Fruit fly (Drosophila melanogaster) whole organism, prepupa: Measurements from ENCODE around the gene ex.
A peak's percentile ranks its signal among the peaks of the same experiment; 100 is the strongest.

Experiments used
- CG10631 ChIP-seq: fragments of 200-800 bp; sonication (Bioruptor generic); optimal IDR thresholded peaks from 2 replicates; lab custom pipeline; 2016; ENCODE audit warnings: missing biosample characterization, missing genetic modification characterization
- CG10669 ChIP-seq: fragments of 200-800 bp; sonication (Bioruptor generic); optimal IDR thresholded peaks from 3 replicates; lab custom pipeline; 2018; ENCODE audit warnings: missing biosample characterization, mild to moderate bottlenecking, missing genetic modification characterization, moderate library complexity
- CG11294 ChIP-seq: fragments of 200-800 bp; sonication (Bioruptor generic); IDR thresholded peaks from 2 replicates; pipeline ENCODE4 v1.3.6; 2022; ENCODE audit warnings: missing biosample characterization, missing genetic modification characterization
- CG11762 ChIP-seq: fragments of 200-800 bp; sonication (Bioruptor generic); optimal IDR thresholded peaks from 3 replicates; lab custom pipeline; 2016; ENCODE audit warnings: missing biosample characterization, missing genetic modification characterization; ENCODE audit not compliant: insufficient read depth
- CG15336 ChIP-seq: fragments of 200-800 bp; sonication (Bioruptor generic); IDR thresholded peaks from 2 replicates; pipeline ENCODE4 v1.3.6; 2022; ENCODE audit warnings: missing biosample characterization, missing genetic modification characterization
- CG16779 ChIP-seq: fragments of 200-800 bp; sonication (Bioruptor generic); optimal IDR thresholded peaks from 3 replicates; lab custom pipeline; 2017; ENCODE audit warnings: missing biosample characterization, mild to moderate bottlenecking, missing genetic modification characterization
- CG31627 ChIP-seq: fragments of 200-800 bp; sonication (Bioruptor generic); optimal IDR thresholded peaks from 3 replicates; lab custom pipeline; 2016; ENCODE audit warnings: missing biosample characterization, missing genetic modification characterization
- CG32006 ChIP-seq: fragments of 200-800 bp; sonication (Bioruptor generic); optimal IDR thresholded peaks from 3 replicates; lab custom pipeline; 2017; ENCODE audit warnings: missing biosample characterization, mild to moderate bottlenecking, missing genetic modification characterization
- CG34406 ChIP-seq: fragments of 200-800 bp; sonication (Bioruptor generic); optimal IDR thresholded peaks from 3 replicates; lab custom pipeline; 2016; ENCODE audit warnings: missing biosample characterization, missing genetic modification characterization
- CG4318 ChIP-seq: fragments of 200-800 bp; sonication (Bioruptor generic); optimal IDR thresholded peaks from 3 replicates; lab custom pipeline; 2017; ENCODE audit warnings: missing biosample characterization, mild to moderate bottlenecking, missing genetic modification characterization
- CG6163 ChIP-seq: fragments of 200-800 bp; sonication (Bioruptor generic); IDR thresholded peaks from 3 replicates; pipeline ENCODE4 v1.3.6; 2022; ENCODE audit warnings: missing biosample characterization, missing genetic modification characterization
- CG6276 ChIP-seq: fragments of 200-800 bp; sonication (Bioruptor generic); optimal IDR thresholded peaks from 2 replicates; lab custom pipeline; 2017; ENCODE audit warnings: missing biosample characterization, mild to moderate bottlenecking, missing genetic modification characterization
- CG6792 ChIP-seq: fragments of 200-800 bp; sonication (Bioruptor generic); optimal IDR thresholded peaks from 3 replicates; lab custom pipeline; 2016; ENCODE audit warnings: missing biosample characterization, missing genetic modification characterization
- CG7368 ChIP-seq: fragments of 200-800 bp; sonication (Bioruptor generic); optimal IDR thresholded peaks from 3 replicates; lab custom pipeline; 2016; ENCODE audit warnings: missing biosample characterization, missing genetic modification characterization
- CG8119 ChIP-seq: fragments of 200-800 bp; sonication (Bioruptor generic); IDR thresholded peaks from 3 replicates; pipeline ENCODE4 v1.3.6; 2022; ENCODE audit warnings: missing biosample characterization, missing genetic modification characterization
- CG9139 ChIP-seq: fragments of 200-800 bp; sonication (Bioruptor generic); optimal IDR thresholded peaks from 3 replicates; lab custom pipeline; 2017; ENCODE audit warnings: missing biosample characterization, mild to moderate bottlenecking, missing genetic modification characterization
- Eip78C ChIP-seq: fragments of 200-800 bp; sonication (Bioruptor generic); peaks from one replicate; lab custom pipeline; 2016; ENCODE audit warnings: missing biosample characterization, missing genetic modification characterization
- Eip93F ChIP-seq: fragments of 200-800 bp; sonication (Bioruptor generic); optimal IDR thresholded peaks from 2 replicates; lab custom pipeline; 2016; ENCODE audit warnings: missing biosample characterization, mild to moderate bottlenecking, missing genetic modification characterization
- Ets96B ChIP-seq: fragments of 200-800 bp; optimal IDR thresholded peaks from 2 replicates; lab custom pipeline; 2019; ENCODE audit warnings: missing biosample characterization, mild to moderate bottlenecking, missing genetic modification characterization, moderate library complexity
- Gug ChIP-seq: fragments of 200-800 bp; sonication (Bioruptor generic); IDR thresholded peaks from 2 replicates; pipeline ENCODE4 v1.3.6; 2022; ENCODE audit warnings: missing biosample characterization, missing genetic modification characterization
- Hr38 ChIP-seq: sonication (Bioruptor generic); optimal IDR thresholded peaks from 2 replicates; lab custom pipeline; 2016; ENCODE audit warnings: missing biosample characterization, missing genetic modification characterization
- Hr39 ChIP-seq: fragments of 200-800 bp; sonication (Bioruptor generic); optimal IDR thresholded peaks from 2 replicates; lab custom pipeline; 2016; ENCODE audit warnings: missing biosample characterization, missing genetic modification characterization
- Lpt ChIP-seq: fragments of 200-800 bp; sonication (Bioruptor generic); optimal IDR thresholded peaks from 3 replicates; lab custom pipeline; 2016; ENCODE audit warnings: missing biosample characterization, missing genetic modification characterization
- Met ChIP-seq: fragments of 200-800 bp; sonication (Bioruptor generic); optimal IDR thresholded peaks from 3 replicates; lab custom pipeline; 2016; ENCODE audit warnings: missing biosample characterization, missing genetic modification characterization
- Smox ChIP-seq: fragments of 200-800 bp; sonication (Bioruptor generic); optimal IDR thresholded peaks from 3 replicates; lab custom pipeline; 2016; ENCODE audit warnings: missing biosample characterization, missing genetic modification characterization
- Sox102F ChIP-seq: fragments of 200-800 bp; sonication (Bioruptor generic); optimal IDR thresholded peaks from 2 replicates; lab custom pipeline; 2016; ENCODE audit warnings: missing biosample characterization, mild to moderate bottlenecking, missing genetic modification characterization
- Sox15 ChIP-seq: fragments of 200-800 bp; sonication (Bioruptor generic); optimal IDR thresholded peaks from 3 replicates; lab custom pipeline; 2016; ENCODE audit warnings: missing biosample characterization, missing genetic modification characterization
- achi ChIP-seq: fragments of 200-800 bp; sonication (Bioruptor generic); optimal IDR thresholded peaks from 3 replicates; lab custom pipeline; 2016; ENCODE audit warnings: missing biosample characterization, missing genetic modification characterization
- cyc ChIP-seq: fragments of 200-800 bp; sonication (Bioruptor generic); optimal IDR thresholded peaks from 3 replicates; lab custom pipeline; 2016; ENCODE audit warnings: missing biosample characterization, missing genetic modification characterization
- dac ChIP-seq: fragments of 200-800 bp; sonication (Bioruptor generic); optimal IDR thresholded peaks from 2 replicates; lab custom pipeline; 2017; ENCODE audit warnings: missing biosample characterization, mild to moderate bottlenecking, missing genetic modification characterization
- dsx ChIP-seq: fragments of 200-800 bp; optimal IDR thresholded peaks from 3 replicates; lab custom pipeline; 2019; ENCODE audit warnings: missing biosample characterization, mild to moderate bottlenecking, missing genetic modification characterization, moderate library complexity; ENCODE audit not compliant: poor library complexity, severe bottlenecking
- esn ChIP-seq: fragments of 200-800 bp; sonication (Bioruptor generic); optimal IDR thresholded peaks from 2 replicates; lab custom pipeline; 2016; ENCODE audit warnings: missing biosample characterization, mild to moderate bottlenecking, missing genetic modification characterization, moderate library complexity
- fd85E ChIP-seq: fragments of 200-800 bp; sonication (Bioruptor generic); optimal IDR thresholded peaks from 3 replicates; lab custom pipeline; 2016; ENCODE audit warnings: missing biosample characterization, missing genetic modification characterization
- fkh ChIP-seq: fragments of 200-800 bp; sonication (Bioruptor generic); optimal IDR thresholded peaks from 3 replicates; lab custom pipeline; 2017; ENCODE audit warnings: missing biosample characterization, mild to moderate bottlenecking, missing genetic modification characterization, moderate library complexity
- lz ChIP-seq: fragments of 200-800 bp; sonication (Bioruptor generic); optimal IDR thresholded peaks from 3 replicates; lab custom pipeline; 2016; ENCODE audit warnings: missing biosample characterization, missing genetic modification characterization
- net ChIP-seq: fragments of 200-800 bp; sonication (Bioruptor generic); optimal IDR thresholded peaks from 3 replicates; lab custom pipeline; 2016; ENCODE audit warnings: missing biosample characterization, missing genetic modification characterization
- pdm3 ChIP-seq: fragments of 200-800 bp; sonication (Bioruptor generic); optimal IDR thresholded peaks from 3 replicates; lab custom pipeline; 2016; ENCODE audit warnings: missing biosample characterization, missing genetic modification characterization
- spab ChIP-seq: fragments of 200-800 bp; sonication (Bioruptor generic); optimal IDR thresholded peaks from 2 replicates; lab custom pipeline; 2017; ENCODE audit warnings: missing biosample characterization, mild to moderate bottlenecking, missing genetic modification characterization, missing genetic modification reagents
- ss ChIP-seq, 2 experiments: fragments of 200-800 bp; sonication (Bioruptor generic); optimal IDR thresholded peaks; 2 replicates in 1 of 2; 3 replicates in 1 of 2; lab custom pipeline; 2017 to 2018; ENCODE audit warnings: mild to moderate bottlenecking in 2 of 2, missing biosample characterization in 2 of 2, missing genetic modification characterization in 2 of 2, moderate library complexity in 1 of 2
- topi ChIP-seq: fragments of 200-800 bp; sonication (Bioruptor generic); optimal IDR thresholded peaks from 3 replicates; lab custom pipeline; 2016; ENCODE audit warnings: missing biosample characterization, missing genetic modification characterization
- vri ChIP-seq: fragments of 200-800 bp; sonication (Bioruptor generic); optimal IDR thresholded peaks from 3 replicates; lab custom pipeline; 2016; ENCODE audit warnings: missing biosample characterization, mild to moderate bottlenecking, missing genetic modification characterization

The ex gene

DNA sequence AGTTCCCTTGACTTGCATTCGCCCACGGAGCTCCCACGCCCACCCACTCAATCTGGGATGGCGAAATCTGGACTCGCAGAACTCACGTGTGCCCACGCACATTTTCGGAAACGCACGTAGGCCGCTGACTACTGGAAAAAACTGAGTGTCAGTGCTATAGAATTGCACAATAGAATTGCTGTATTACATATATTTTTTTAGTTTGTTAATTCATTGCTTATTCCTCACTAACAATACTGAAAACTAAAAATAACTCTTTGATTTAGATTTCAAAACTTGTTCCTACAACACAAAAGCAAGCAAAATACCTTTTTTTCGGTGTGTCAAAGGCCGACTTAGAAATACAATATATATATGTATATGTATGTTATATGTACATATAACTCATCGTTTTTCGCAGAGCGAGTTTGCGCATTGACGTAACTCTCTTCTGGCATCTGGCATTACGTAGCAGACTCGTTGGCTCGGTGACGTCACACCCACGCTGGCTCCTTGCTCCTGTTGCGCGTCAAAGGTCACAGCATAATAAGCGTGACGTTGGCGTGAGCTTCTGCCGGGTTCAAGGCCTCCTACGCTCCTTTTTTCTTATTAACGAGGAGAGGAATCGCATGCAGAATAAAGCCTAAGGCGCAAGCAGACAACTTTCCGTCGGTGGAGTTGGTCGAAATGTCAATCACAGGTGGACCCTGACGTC is 50.9 kb downstream of the ex start (continued):
- TF ChIP-seq lz (GFP tag; lab: Kevin White, UChicago): peak; percentile 43
- TF ChIP-seq CG7368 (GFP tag; lab: Kevin White, UChicago): peak; percentile 27
- no peak for TF ChIP-seq dac
- TF ChIP-seq fd85E (GFP tag; lab: Kevin White, UChicago): no peak
- peak; percentile 67 for TF ChIP-seq pdm3 (GFP tag; lab: Kevin White, UChicago)
- no peak for TF ChIP-seq CG16779 (tag; lab: Kevin White, UChicago)
- peak; percentile 80 for TF ChIP-seq CG32006
- no peak for TF ChIP-seq CG6163 (GFP tag; lab: Robert Waterston, UW)
- peak; percentile 39 for TF ChIP-seq CG4318

DNA sequence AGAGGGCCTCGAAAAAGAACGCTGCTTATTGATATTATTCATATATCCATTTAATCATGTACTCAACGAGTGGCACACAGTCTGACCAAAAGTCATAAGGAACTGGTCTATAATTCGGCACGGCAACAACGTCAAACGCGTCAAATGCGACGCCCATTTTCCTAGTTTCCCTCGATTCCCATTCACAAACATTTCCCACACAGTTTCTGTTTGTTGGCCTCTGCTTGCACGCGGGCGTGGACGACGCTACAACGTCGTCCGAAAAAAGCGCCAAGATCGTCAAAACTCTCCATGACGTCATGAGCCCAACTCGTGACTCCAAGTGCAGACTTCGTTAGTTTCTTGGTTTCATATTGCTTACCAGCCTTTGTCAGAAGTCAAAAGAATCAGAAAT is 51.4 kb downstream of the ex start:
- no peak for TF ChIP-seq topi (GFP tag; lab: Kevin White, UChicago)
- peak; percentile 24 for TF ChIP-seq fkh
- TF ChIP-seq dac: no peak
- no peak for TF ChIP-seq spab

DNA sequence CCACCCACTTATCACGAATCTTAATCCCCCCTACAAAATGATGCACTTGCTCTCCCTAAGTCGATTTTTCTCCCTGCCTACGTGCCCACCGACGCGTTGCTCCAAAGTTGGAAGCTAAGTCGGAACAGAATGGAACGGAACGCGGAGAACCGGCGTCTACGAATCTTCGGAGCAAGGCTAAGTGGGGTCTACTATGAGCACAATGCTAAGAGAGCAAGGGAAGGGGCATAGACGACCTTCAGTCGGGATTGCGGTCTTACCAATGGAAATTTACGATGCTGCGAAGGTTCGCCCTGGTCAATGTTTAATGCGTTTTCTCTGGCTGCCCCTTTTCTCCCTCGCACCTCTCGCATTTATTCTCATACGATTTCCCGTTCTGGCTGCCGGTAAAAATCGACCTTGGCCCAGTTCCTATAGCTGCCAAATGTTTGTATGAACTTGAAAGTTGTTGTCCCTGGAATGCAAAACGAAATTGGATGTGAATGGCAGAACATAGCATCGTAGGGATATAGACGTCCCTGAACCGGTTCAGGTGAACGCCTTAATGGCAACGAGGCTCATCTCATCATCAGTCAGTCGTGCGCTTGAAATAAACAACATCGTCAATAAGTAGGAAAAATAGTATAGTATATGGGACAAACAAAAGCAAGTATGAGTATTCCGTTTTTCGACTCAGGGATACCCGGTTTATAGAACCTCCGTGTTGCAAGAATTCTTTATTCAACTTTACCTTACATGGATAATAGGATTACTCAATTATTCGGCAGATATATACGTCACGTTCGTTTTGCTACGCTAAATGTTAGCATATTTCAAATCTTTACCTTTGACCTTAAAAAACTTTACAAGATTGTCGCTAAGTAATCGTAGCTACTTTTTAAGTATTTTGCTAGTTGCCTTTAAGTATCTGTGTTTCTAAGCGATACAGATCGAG is 52.6 kb downstream of the ex start:
- TF ChIP-seq Ets96B (tag; lab: Kevin White, UChicago) (peak; percentile 4), spab (peak; percentile 1), CG10631 (GFP tag; lab: Kevin White, UChicago) (peak; percentile 10), Eip78C (GFP tag; lab: Kevin White, UChicago) (peak; percentile 66), CG9139 (GFP tag; lab: Kevin White, UChicago) (peak; percentile 37), Sox102F (GFP tag; lab: Kevin White, UChicago) (no peak), CG6792 (GFP tag; lab: Kevin White, UChicago) (no peak), Smox (GFP tag; lab: Kevin White, UChicago) (no peak), ss (GFP tag; optimal IDR thresholded peaks at IDR 0.05; lab: Kevin White, UChicago) (peak in 1 of 2 experiments; percentile 15), vri (GFP tag; lab: Kevin White, UChicago) (no peak), CG10669 (peak; percentile 24), CG32006 (peak; percentile 37)
- TF ChIP-seq, all 60 proteins: peak for 8

DNA sequence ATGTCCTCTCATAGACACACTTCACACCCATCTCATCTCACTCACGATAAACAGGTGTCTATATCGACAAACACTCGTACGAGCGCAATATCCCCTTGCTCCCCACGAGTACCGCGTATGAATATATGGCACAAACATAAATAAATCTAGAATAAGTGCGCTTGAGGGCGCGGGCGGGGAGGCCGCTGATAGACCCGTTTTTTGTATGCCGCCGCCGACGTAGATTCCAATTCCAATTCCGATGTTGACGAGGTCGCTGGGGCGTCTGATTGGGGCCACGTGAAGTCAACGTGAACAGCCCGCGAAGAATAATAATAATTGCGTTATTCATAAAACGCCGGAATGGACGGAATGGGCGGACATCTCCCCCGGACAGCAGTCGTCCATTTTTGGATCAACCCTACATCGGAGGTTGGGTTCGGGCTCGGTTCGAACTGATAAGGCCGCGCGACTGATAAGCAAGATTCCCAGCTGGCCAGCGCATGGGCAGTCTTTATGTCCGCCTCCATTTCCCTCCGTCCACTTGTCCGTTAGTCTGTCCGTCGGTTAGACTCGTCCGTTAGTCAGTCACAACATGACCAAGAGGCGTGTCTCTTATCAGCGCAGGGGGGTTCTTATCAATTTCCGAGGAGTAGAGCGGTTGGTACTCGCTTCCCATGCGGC is 53.4 kb downstream of the ex start:
- TF ChIP-seq esn (GFP tag; lab: Kevin White, UChicago) (no peak), Sox15 (GFP tag; lab: Kevin White, UChicago) (no peak), Lpt (GFP tag; lab: Kevin White, UChicago) (no peak), fkh (peak; percentile 64), Hr38 (GFP tag; lab: Kevin White, UChicago) (no peak), CG11294 (GFP tag; lab: Robert Waterston, UW) (no peak), net (no peak), CG34406 (GFP tag; lab: Kevin White, UChicago) (no peak), CG16779 (tag; lab: Kevin White, UChicago) (peak; percentile 17), CG15336 (GFP tag; lab: Robert Waterston, UW) (no peak), CG6276 (GFP tag; lab: Kevin White, UChicago) (no peak), achi (GFP tag; lab: Kevin White, UChicago) (peak; percentile 13), CG8119 (GFP tag; lab: Robert Waterston, UW) (no peak), Hr39 (GFP tag; lab: Kevin White, UChicago) (no peak), CG32006 (no peak), cyc (no peak), Eip93F (GFP tag; lab: Kevin White, UChicago) (no peak), CG7368 (GFP tag; lab: Kevin White, UChicago) (no peak), Smox (GFP tag; lab: Kevin White, UChicago) (no peak), Met (no peak), CG4318 (no peak), fd85E (GFP tag; lab: Kevin White, UChicago) (no peak), CG6792 (GFP tag; lab: Kevin White, UChicago) (no peak), vri (GFP tag; lab: Kevin White, UChicago) (peak; percentile 83), CG11762 (GFP tag; lab: Kevin White, UChicago) (no peak), Gug (no peak), dsx (GFP tag; lab: Kevin White, UChicago) (no peak), CG31627 (GFP tag; lab: Kevin White, UChicago) (no peak), Eip78C (GFP tag; lab: Kevin White, UChicago) (peak; percentile 32)
